Worm (Caenorhabditis elegans): Measurements from ENCODE around the gene F40A3.2.

Gene F40A3.2

ce11 chrV:7854603-7855002, 24.1 kb upstream of the F40A3.2 start, which contains the start of the genes C37C3.9 and C37C3.18 (continued):
- no peak; the same call in 1 of the 2 replicates for TF ChIP-seq ctbp-1 (GFP tag; IDR thresholded peaks at IDR 0.05)
- TF ChIP-seq mdt-29 (GFP tag; IDR thresholded peaks at IDR 0.05): no peak
- TF ChIP-seq cey-2 (tag; optimal IDR thresholded peaks at IDR 0.05; ENCODE audit: borderline replicate concordance, insufficient read depth): no peak
- peak; percentile 90 for TF ChIP-seq hmg-1.1 (GFP tag; IDR thresholded peaks at IDR 0.05)
- no peak for TF ChIP-seq egl-27 (tag; optimal IDR thresholded peaks at IDR 0.05)
- no peak for TF ChIP-seq attf-4 (tag; optimal IDR thresholded peaks at IDR 0.05)
- no peak for TF ChIP-seq daf-16 (GFP tag; optimal IDR thresholded peaks at IDR 0.05)
- peak; percentile 77 for TF ChIP-seq daf-16 (tag; optimal IDR thresholded peaks at IDR 0.05)
- TF ChIP-seq lin-15B (tag; optimal IDR thresholded peaks at IDR 0.05): no peak
- TF ChIP-seq hlh-30 (tag; optimal IDR thresholded peaks at IDR 0.05; ENCODE audit: insufficient read depth): peak; percentile 76
- TF ChIP-seq gei-8 (GFP tag; optimal IDR thresholded peaks at IDR 0.05): no peak
- peak; percentile 84 for TF ChIP-seq mxl-3 (GFP tag; optimal IDR thresholded peaks at IDR 0.05)
- TF ChIP-seq dve-1 (tag; optimal IDR thresholded peaks at IDR 0.05; ENCODE audit: insufficient read depth): peak; percentile 88
- TF ChIP-seq nhr-102 (tag; optimal IDR thresholded peaks at IDR 0.05): peak; percentile 60
- TF ChIP-seq T20F7.1 (GFP tag; optimal IDR thresholded peaks at IDR 0.05): peak; percentile 53
- TF ChIP-seq hlh-11 (tag; optimal IDR thresholded peaks at IDR 0.05): peak; percentile 88
- no peak for TF ChIP-seq lim-7 (GFP tag; IDR thresholded peaks at IDR 0.05)
- no peak for TF ChIP-seq vab-7 (GFP tag; IDR thresholded peaks at IDR 0.05)
- no peak for TF ChIP-seq zip-2 (tag; optimal IDR thresholded peaks at IDR 0.05)
- no peak for TF ChIP-seq nhr-76 (tag; optimal IDR thresholded peaks at IDR 0.05)
- peak; percentile 70 for TF ChIP-seq rbr-2 (tag; optimal IDR thresholded peaks at IDR 0.05)
- no peak for TF ChIP-seq ZK337.2 (GFP tag; IDR thresholded peaks at IDR 0.05)
- TF ChIP-seq lir-3 (tag; optimal IDR thresholded peaks at IDR 0.05): no peak
- TF ChIP-seq nhr-111 (GFP tag; optimal IDR thresholded peaks at IDR 0.05): no peak
- no peak for TF ChIP-seq nhr-10 (tag; optimal IDR thresholded peaks at IDR 0.05)
- TF ChIP-seq ZK546.5 (tag; optimal IDR thresholded peaks at IDR 0.05): no peak
- peak; percentile 31 for TF ChIP-seq dpl-1 (GFP tag; optimal IDR thresholded peaks at IDR 0.05)
- no peak for TF ChIP-seq duxl-1 (tag; optimal IDR thresholded peaks at IDR 0.05; ENCODE audit: poor library complexity)
- TF ChIP-seq spr-1 (tag; optimal IDR thresholded peaks at IDR 0.05): peak; percentile 2
- peak in 1 of 2 experiments; percentile 64 for TF ChIP-seq hif-1 (tag; optimal IDR thresholded peaks at IDR 0.05)
- TF ChIP-seq Y75B8A.6 (GFP tag; IDR thresholded peaks at IDR 0.05): no peak
- no peak for TF ChIP-seq skn-1 (tag; optimal IDR thresholded peaks at IDR 0.05)
- TF ChIP-seq ceh-82 (tag; optimal IDR thresholded peaks at IDR 0.05): no peak
- TF ChIP-seq lin-39 (tag; optimal IDR thresholded peaks at IDR 0.05): no peak
- TF ChIP-seq aly-2 (tag; optimal IDR thresholded peaks at IDR 0.05): no peak
- TF ChIP-seq nhr-28 (tag; optimal IDR thresholded peaks at IDR 0.05): peak; percentile 83
- peak; percentile 58 for TF ChIP-seq lin-38 (GFP tag; IDR thresholded peaks at IDR 0.05)
- no peak for TF ChIP-seq ceh-44 (GFP tag; IDR thresholded peaks at IDR 0.05)
- TF ChIP-seq T26A8.4 (GFP tag; IDR thresholded peaks at IDR 0.05): peak; percentile 68
- TF ChIP-seq unc-62 (GFP tag; optimal IDR thresholded peaks at IDR 0.05 in 1 of 2): peak in 1 of 2 experiments; percentile 97
- TF ChIP-seq unc-62 (tag; optimal IDR thresholded peaks at IDR 0.05): no peak
- peak; percentile 63 to 78 for TF ChIP-seq mdl-1 (tag; optimal IDR thresholded peaks at IDR 0.05)
- peak; percentile 26 for TF ChIP-seq pqm-1 (tag; optimal IDR thresholded peaks at IDR 0.05)
- TF ChIP-seq nhr-237 (tag; optimal IDR thresholded peaks at IDR 0.05): no peak
- peak; percentile 56 for TF ChIP-seq nhr-48 (tag; optimal IDR thresholded peaks at IDR 0.05)
- no peak for TF ChIP-seq nhr-41 (GFP tag; IDR thresholded peaks at IDR 0.05)
- no peak for TF ChIP-seq F44E2.7 (GFP tag; IDR thresholded peaks at IDR 0.05)
- TF ChIP-seq ceh-32 (tag; optimal IDR thresholded peaks at IDR 0.05; ENCODE audit: poor library complexity): no peak
- no peak for TF ChIP-seq mxl-2 (GFP tag; conservative IDR thresholded peaks at IDR 0.05)
- peak; percentile 78 for TF ChIP-seq mep-1 (tag; optimal IDR thresholded peaks at IDR 0.05)
- TF ChIP-seq saeg-2 (GFP tag; IDR thresholded peaks at IDR 0.05): no peak
